Fruit fly (Drosophila melanogaster): ENCODE measurements around the gene CG8997.

CG8997 gene

dm6 chr2L:13838647-13839390, 6.3 kb downstream of the CG8997 start (continued):
- peak; percentile 22 for TF ChIP-seq CG7839 (tag; optimal IDR thresholded peaks at IDR 0.05)
- TF ChIP-seq wor (GFP tag; IDR thresholded peaks at IDR 0.05) = no peak
- TF ChIP-seq Blimp-1 (GFP tag; optimal IDR thresholded peaks at IDR 0.05) = no peak
- TF ChIP-seq danr (GFP tag; IDR thresholded peaks at IDR 0.05) = no peak
- TF ChIP-seq tgo (GFP tag; IDR thresholded peaks at IDR 0.05) = 0 out of 3 replicates have a peak, but pooled peaks have one; percentile 14
- no peak for TF ChIP-seq CG4424 (GFP tag; optimal IDR thresholded peaks at IDR 0.05)
- TF ChIP-seq CG15011 (GFP tag; optimal IDR thresholded peaks at IDR 0.05) = no peak
- peak; percentile 34 for TF ChIP-seq CG3407 (GFP tag; optimal IDR thresholded peaks at IDR 0.05)
- TF ChIP-seq CG2678 (tag; optimal IDR thresholded peaks at IDR 0.05) = peak; percentile 66
- TF ChIP-seq CG30403 (GFP tag; optimal IDR thresholded peaks at IDR 0.05) = peak; percentile 12
- TF ChIP-seq CG1647 (GFP tag; optimal IDR thresholded peaks at IDR 0.05) = no peak
- no peak for TF ChIP-seq CG10321 (GFP tag; IDR thresholded peaks at IDR 0.05)
- no peak for TF ChIP-seq unpg (GFP tag; optimal IDR thresholded peaks at IDR 0.05)
- TF ChIP-seq tio (GFP tag; optimal IDR thresholded peaks at IDR 0.05) = no peak
- no peak for TF ChIP-seq CG9797 (GFP tag; optimal IDR thresholded peaks at IDR 0.05)
- TF ChIP-seq CG11723 (GFP tag; optimal IDR thresholded peaks at IDR 0.05) = no peak
- no peak for TF ChIP-seq tx (GFP tag; optimal IDR thresholded peaks at IDR 0.05)
- no peak for TF ChIP-seq CG34376 (GFP tag; optimal IDR thresholded peaks at IDR 0.05)
- TF ChIP-seq Kr (GFP tag; optimal IDR thresholded peaks at IDR 0.05) = peak; percentile 26
- no peak for TF ChIP-seq Dp (GFP tag; optimal IDR thresholded peaks at IDR 0.05)
- peak; percentile 80 for TF ChIP-seq D19A (tag; optimal IDR thresholded peaks at IDR 0.05)
- TF ChIP-seq CG1603 (tag; optimal IDR thresholded peaks at IDR 0.05) = peak; percentile 43
- no peak for TF ChIP-seq CG11093 (GFP tag; IDR thresholded peaks at IDR 0.05)
- no peak for TF ChIP-seq trem (tag; optimal IDR thresholded peaks at IDR 0.05)
- peak; percentile 18 for TF ChIP-seq Hmr (GFP tag; optimal IDR thresholded peaks at IDR 0.05)
- no peak for TF ChIP-seq CG17186 (GFP tag; optimal IDR thresholded peaks at IDR 0.05)
- TF ChIP-seq sd (tag; optimal IDR thresholded peaks at IDR 0.05) = peak; percentile 89
- TF ChIP-seq schlank (tag; optimal IDR thresholded peaks at IDR 0.05) = peak; percentile 11
- TF ChIP-seq CG10565 (GFP tag; optimal IDR thresholded peaks at IDR 0.05) = no peak
- TF ChIP-seq Antp (GFP tag; optimal IDR thresholded peaks at IDR 0.05) = no peak
- no peak; the same call in 1 of the 2 replicates for TF ChIP-seq CG31441 (GFP tag; IDR thresholded peaks at IDR 0.05)
- TF ChIP-seq CG14667 (GFP tag; IDR thresholded peaks at IDR 0.05) = no peak
- peak; percentile 36 for TF ChIP-seq Bdp1 (GFP tag; optimal IDR thresholded peaks at IDR 0.05)
- TF ChIP-seq Dip3 (GFP tag; optimal IDR thresholded peaks at IDR 0.05) = no peak
- TF ChIP-seq kay (GFP tag; optimal IDR thresholded peaks at IDR 0.05) = no peak
- TF ChIP-seq shn (GFP tag; optimal IDR thresholded peaks at IDR 0.05) = no peak
- TF ChIP-seq Asciz (GFP tag; optimal IDR thresholded peaks at IDR 0.05) = peak; percentile 4
- TF ChIP-seq CrebB (tag; optimal IDR thresholded peaks at IDR 0.05) = no peak
- no peak for TF ChIP-seq jumu (GFP tag; optimal IDR thresholded peaks at IDR 0.05)
- TF ChIP-seq exex (tag; optimal IDR thresholded peaks at IDR 0.05) = peak; percentile 82
- TF ChIP-seq CG9727 (GFP tag; optimal IDR thresholded peaks at IDR 0.05) = peak; percentile 33
- TF ChIP-seq CG13123 (GFP tag; optimal IDR thresholded peaks at IDR 0.05) = no peak
- TF ChIP-seq dm (GFP tag; optimal IDR thresholded peaks at IDR 0.05) = no peak
- no peak for TF ChIP-seq nmo (GFP tag; optimal IDR thresholded peaks at IDR 0.05)
- TF ChIP-seq bigmax (GFP tag; optimal IDR thresholded peaks at IDR 0.05) = no peak
- TF ChIP-seq pum (GFP tag; optimal IDR thresholded peaks at IDR 0.05) = no peak
- no peak for TF ChIP-seq klu (GFP tag; IDR thresholded peaks at IDR 0.05)
- TF ChIP-seq chn (GFP tag; optimal IDR thresholded peaks at IDR 0.05) = no peak
- no peak for TF ChIP-seq CG16813 (GFP tag; IDR thresholded peaks at IDR 0.05; ENCODE audit: partially characterized antibody)
